Fruit fly (Drosophila melanogaster): ENCODE data around the gene Svip.

Svip gene

dm6 chr3L:9339021-9339420 is 19.8 kb upstream of the Svip start (continued):
- no peak for TF ChIP-seq oc (tag; optimal IDR thresholded peaks at IDR 0.05)
- TF ChIP-seq MTF-1 (GFP tag; optimal IDR thresholded peaks at IDR 0.05; ENCODE audit: borderline replicate concordance) = no peak
- TF ChIP-seq Hr51 (GFP tag; optimal IDR thresholded peaks at IDR 0.05) = no peak
- TF ChIP-seq dpn (GFP tag; optimal IDR thresholded peaks at IDR 0.05) = no peak
- no peak for TF ChIP-seq nerfin-1 (tag; optimal IDR thresholded peaks at IDR 0.05)
- TF ChIP-seq Optix (GFP tag; IDR thresholded peaks at IDR 0.05) = no peak
- peak; percentile 79 for TF ChIP-seq Med (GFP tag)
- TF ChIP-seq dysf (GFP tag; IDR thresholded peaks at IDR 0.05) = peak; percentile 7; the same call in 1 of the 3 replicates
- peak; percentile 21 for TF ChIP-seq CG2120 (GFP tag; optimal IDR thresholded peaks at IDR 0.05)
- TF ChIP-seq NFAT (GFP tag; IDR thresholded peaks at IDR 0.05) = no peak
- no peak for TF ChIP-seq CG11723 (GFP tag; optimal IDR thresholded peaks at IDR 0.05)
- TF ChIP-seq psq (GFP tag; optimal IDR thresholded peaks at IDR 0.05) = no peak
- peak; percentile 26; the same call in 1 of the 2 replicates for TF ChIP-seq CG9932 (GFP tag; IDR thresholded peaks at IDR 0.05)
- TF ChIP-seq CG11560 (tag; IDR thresholded peaks at IDR 0.05) = no peak
- no peak for TF ChIP-seq Sry-β (GFP tag; optimal IDR thresholded peaks at IDR 0.05)
- TF ChIP-seq Sox100B (GFP tag; optimal IDR thresholded peaks at IDR 0.05) = no peak
- no peak for TF ChIP-seq Hmr (GFP tag; optimal IDR thresholded peaks at IDR 0.05)
- no peak for TF ChIP-seq insv (GFP tag; optimal IDR thresholded peaks at IDR 0.05)
- TF ChIP-seq slbo (GFP tag; IDR thresholded peaks at IDR 0.05) = peak; percentile 43
- no peak for TF ChIP-seq CG11696 (GFP tag; IDR thresholded peaks at IDR 0.05)
- no peak for TF ChIP-seq Mad (GFP tag; optimal IDR thresholded peaks at IDR 0.05)
- TF ChIP-seq CG11504 (tag; optimal IDR thresholded peaks at IDR 0.05) = peak; percentile 2
- no peak for TF ChIP-seq CG34224 (GFP tag; IDR thresholded peaks at IDR 0.05; ENCODE audit: partially characterized antibody)
- TF ChIP-seq bbx (GFP tag; IDR thresholded peaks at IDR 0.05; ENCODE audit: partially characterized antibody) = no peak
- TF ChIP-seq CG10462 (GFP tag; optimal IDR thresholded peaks at IDR 0.05) = no peak
- no peak for TF ChIP-seq Fer1 (GFP tag; optimal IDR thresholded peaks at IDR 0.05)
- no peak for TF ChIP-seq run (tag; optimal IDR thresholded peaks at IDR 0.05)
- no peak for TF ChIP-seq tna (GFP tag; IDR thresholded peaks at IDR 0.05; ENCODE audit: partially characterized antibody)
- TF ChIP-seq CG15011 (GFP tag; optimal IDR thresholded peaks at IDR 0.05) = no peak
- no peak for TF ChIP-seq CG18476 (GFP tag; optimal IDR thresholded peaks at IDR 0.05)
- TF ChIP-seq lilli (GFP tag; optimal IDR thresholded peaks at IDR 0.05) = peak; percentile 24
- no peak for TF ChIP-seq sqz (GFP tag; optimal IDR thresholded peaks at IDR 0.05)
- no peak for TF ChIP-seq seq (GFP tag; IDR thresholded peaks at IDR 0.05)
- 0 out of 2 replicates have a peak, but pooled peaks have one; percentile 25 for TF ChIP-seq Rfx (GFP tag; IDR thresholded peaks at IDR 0.05)
- TF ChIP-seq tap (tag; optimal IDR thresholded peaks at IDR 0.05) = no peak
- TF ChIP-seq CG31441 (GFP tag; IDR thresholded peaks at IDR 0.05) = no peak
- TF ChIP-seq CG12769 (tag; optimal IDR thresholded peaks at IDR 0.05) = no peak
- no peak for TF ChIP-seq CG6689 (GFP tag; IDR thresholded peaks at IDR 0.05)

dm6 chr3L:9340232-9340631 is 18.6 kb upstream of the Svip start:
- TF ChIP-seq Jarid2 (GFP tag; optimal IDR thresholded peaks at IDR 0.05) (peak; percentile 46), Stat92E (GFP tag; optimal IDR thresholded peaks at IDR 0.05) (no peak), Drgx (GFP tag; IDR thresholded peaks at IDR 0.05) (0 out of 2 replicates have a peak, but pooled peaks have one; percentile 28), tna (GFP tag; IDR thresholded peaks at IDR 0.05; ENCODE audit: partially characterized antibody) (0 out of 2 replicates have a peak, but pooled peaks have one; percentile 23), ci (GFP tag; IDR thresholded peaks at IDR 0.05) (peak; percentile 18; the same call in 1 of the 3 replicates), vvl (GFP tag; IDR thresholded peaks at IDR 0.05) (peak; percentile 47; the same call in 1 of the 2 replicates), dm (GFP tag; optimal IDR thresholded peaks at IDR 0.05) (no peak), Med (GFP tag) (peak; percentile 69), sc (optimal IDR thresholded peaks at IDR 0.05) (no peak), sc (GFP tag; optimal IDR thresholded peaks at IDR 0.05) (no peak), CG8290 (GFP tag; optimal IDR thresholded peaks at IDR 0.05) (no peak), CG8290 (tag; optimal IDR thresholded peaks at IDR 0.05) (peak in 1 of 2 experiments; percentile 42), CG10147 (GFP tag; optimal IDR thresholded peaks at IDR 0.05) (no peak), Vsx1 (GFP tag; optimal IDR thresholded peaks at IDR 0.05) (peak; percentile 6), CG10321 (GFP tag; IDR thresholded peaks at IDR 0.05) (no peak), CG7357 (GFP tag; IDR thresholded peaks at IDR 0.05) (no peak), Bgb (GFP tag; IDR thresholded peaks at IDR 0.05; ENCODE audit: partially characterized antibody) (0 out of 2 replicates have a peak, but pooled peaks have one; percentile 10)
